Worm (Caenorhabditis elegans) whole organism, mixed stage, embryonic: Measurements from ENCODE around the gene tap-1.

ENCODE experiments used
- bed-3 ChIP-seq: fragments of 200-800 bp; sonication (Bioruptor generic); optimal IDR thresholded peaks from 3 replicates; lab custom pipeline; 2018; ENCODE audit warnings: mild to moderate bottlenecking, missing genetic modification characterization, moderate library complexity, missing compliant biosample characterization
- blmp-1 ChIP-seq: fragments of 150-350 bp; optimal IDR thresholded peaks from 2 replicates; lab custom pipeline; 2014; ENCODE audit warnings: missing biosample characterization, missing genetic modification characterization
- ceh-39 ChIP-seq: fragments of 150-350 bp; optimal IDR thresholded peaks from 2 replicates; lab custom pipeline; 2014; ENCODE audit warnings: missing biosample characterization, missing genetic modification characterization
- ceh-43 ChIP-seq: fragments of 200-800 bp; sonication (Bioruptor generic); optimal IDR thresholded peaks from 2 replicates; lab custom pipeline; 2018; ENCODE audit warnings: mild to moderate bottlenecking, missing genetic modification characterization, moderate library complexity, missing compliant biosample characterization
- ceh-83 ChIP-seq: fragments of 200-800 bp; sonication (Bioruptor generic); optimal IDR thresholded peaks from 2 replicates; lab custom pipeline; 2018; ENCODE audit warnings: mild to moderate bottlenecking, missing genetic modification characterization, missing compliant biosample characterization
- ces-1 ChIP-seq: fragments of 150-350 bp; optimal IDR thresholded peaks from 2 replicates; lab custom pipeline; 2014; ENCODE audit warnings: missing biosample characterization, missing genetic modification reagents, missing genetic modification characterization
- cnd-1 ChIP-seq: fragments of 200-800 bp; sonication (Bioruptor generic); optimal IDR thresholded peaks from 2 replicates; lab custom pipeline; 2018; ENCODE audit warnings: mild to moderate bottlenecking, missing genetic modification characterization, missing compliant biosample characterization
- drap-1 ChIP-seq: fragments of 200-800 bp; sonication (Bioruptor generic); optimal IDR thresholded peaks from 3 replicates; lab custom pipeline; 2018; ENCODE audit warnings: mild to moderate bottlenecking, missing genetic modification characterization, missing compliant biosample characterization
- elt-1 ChIP-seq: sonication (generic microtip); optimal IDR thresholded peaks from 2 replicates; lab custom pipeline; 2017; ENCODE audit warnings: missing genetic modification characterization, mild to moderate bottlenecking, missing compliant biosample characterization, antibody characterized with exemption, moderate library complexity, borderline replicate concordance; ENCODE audit not compliant: insufficient read depth
- elt-3 ChIP-seq: fragments of 150-350 bp; optimal IDR thresholded peaks from 2 replicates; lab custom pipeline; 2014; ENCODE audit warnings: missing biosample characterization, missing genetic modification characterization
- flh-1 ChIP-seq: fragments of 200-800 bp; sonication (Bioruptor generic); optimal IDR thresholded peaks from 2 replicates; lab custom pipeline; 2018; ENCODE audit warnings: mild to moderate bottlenecking, missing genetic modification characterization, moderate library complexity, missing compliant biosample characterization
- ham-2 ChIP-seq: fragments of 200-800 bp; sonication (Bioruptor generic); optimal IDR thresholded peaks from 2 replicates; lab custom pipeline; 2018; ENCODE audit warnings: mild to moderate bottlenecking, missing genetic modification characterization, missing compliant biosample characterization
- hlh-1 ChIP-seq: fragments of 150-350 bp; optimal IDR thresholded peaks from 2 replicates; lab custom pipeline; 2014; ENCODE audit warnings: missing biosample characterization, missing genetic modification reagents, missing genetic modification characterization
- lin-13 ChIP-seq: fragments of 150-350 bp; optimal IDR thresholded peaks from 2 replicates; lab custom pipeline; 2014; ENCODE audit warnings: missing biosample characterization, missing genetic modification characterization
- lsy-2 ChIP-seq: fragments of 150-350 bp; optimal IDR thresholded peaks from 2 replicates; lab custom pipeline; 2014; ENCODE audit warnings: missing biosample characterization, missing genetic modification characterization
- mab-5 ChIP-seq: fragments of 150-350 bp; optimal IDR thresholded peaks from 2 replicates; lab custom pipeline; 2014; ENCODE audit warnings: missing biosample characterization, missing genetic modification characterization
- mep-1 ChIP-seq: fragments of 150-350 bp; optimal IDR thresholded peaks from 2 replicates; lab custom pipeline; 2017; ENCODE audit warnings: missing biosample characterization, missing genetic modification reagents, missing genetic modification characterization, inconsistent platforms
- mls-2 ChIP-seq: sonication (generic microtip); optimal IDR thresholded peaks from 2 replicates; lab custom pipeline; 2016; ENCODE audit warnings: mild to moderate bottlenecking, missing genetic modification characterization, moderate library complexity, missing compliant biosample characterization
- nhr-12 ChIP-seq: fragments of 150-350 bp; optimal IDR thresholded peaks from 2 replicates; lab custom pipeline; 2014; ENCODE audit warnings: missing biosample characterization, missing genetic modification characterization
- nhr-2 ChIP-seq: fragments of 150-350 bp; optimal IDR thresholded peaks from 2 replicates; lab custom pipeline; 2014; ENCODE audit warnings: missing biosample characterization, missing genetic modification characterization
- nhr-237 ChIP-seq: fragments of 150-350 bp; optimal IDR thresholded peaks from 2 replicates; lab custom pipeline; 2014; ENCODE audit warnings: missing biosample characterization, missing genetic modification characterization
- nhr-28 ChIP-seq: fragments of 150-350 bp; optimal IDR thresholded peaks from 2 replicates; lab custom pipeline; 2014; ENCODE audit warnings: missing biosample characterization, missing genetic modification characterization
- nhr-76 ChIP-seq: sonication (generic microtip); optimal IDR thresholded peaks from 2 replicates; lab custom pipeline; 2017; ENCODE audit warnings: missing biosample characterization, missing genetic modification characterization
- pha-4 ChIP-seq: fragments of 150-350 bp; optimal IDR thresholded peaks from 2 replicates; lab custom pipeline; 2018; ENCODE audit warnings: missing biosample characterization, missing genetic modification reagents, missing genetic modification characterization
- sem-2 ChIP-seq: fragments of 200-800 bp; sonication (Bioruptor generic); optimal IDR thresholded peaks from 2 replicates; lab custom pipeline; 2018; ENCODE audit warnings: mild to moderate bottlenecking, missing genetic modification characterization, missing compliant biosample characterization
- snpc-4 ChIP-seq: fragments of 150-350 bp; optimal IDR thresholded peaks from 2 replicates; lab custom pipeline; 2014; ENCODE audit warnings: missing biosample characterization, missing genetic modification characterization
- sptf-1 ChIP-seq: sonication (generic microtip); optimal IDR thresholded peaks from 2 replicates; lab custom pipeline; 2017; ENCODE audit warnings: mild to moderate bottlenecking, missing genetic modification characterization, moderate library complexity, missing compliant biosample characterization
- tbx-8 ChIP-seq: fragments of 200-800 bp; sonication (Bioruptor generic); optimal IDR thresholded peaks from 2 replicates; lab custom pipeline; 2018; ENCODE audit warnings: mild to moderate bottlenecking, missing genetic modification characterization, moderate library complexity, missing compliant biosample characterization
- unc-120 ChIP-seq: sonication (generic microtip); optimal IDR thresholded peaks from 2 replicates; lab custom pipeline; 2017; ENCODE audit warnings: missing genetic modification characterization, missing compliant biosample characterization; ENCODE audit not compliant: poor library complexity, severe bottlenecking
- unc-39 ChIP-seq: fragments of 150-350 bp; optimal IDR thresholded peaks from 2 replicates; lab custom pipeline; 2014; ENCODE audit warnings: missing biosample characterization, missing genetic modification characterization
- zip-8 ChIP-seq: fragments of 150-350 bp; optimal IDR thresholded peaks from 2 replicates; lab custom pipeline; 2014; ENCODE audit warnings: missing biosample characterization, missing genetic modification characterization
- ztf-11 ChIP-seq: fragments of 150-350 bp; optimal IDR thresholded peaks from 2 replicates; lab custom pipeline; 2014; ENCODE audit warnings: missing biosample characterization, missing genetic modification characterization

The tap-1 gene

DNA sequence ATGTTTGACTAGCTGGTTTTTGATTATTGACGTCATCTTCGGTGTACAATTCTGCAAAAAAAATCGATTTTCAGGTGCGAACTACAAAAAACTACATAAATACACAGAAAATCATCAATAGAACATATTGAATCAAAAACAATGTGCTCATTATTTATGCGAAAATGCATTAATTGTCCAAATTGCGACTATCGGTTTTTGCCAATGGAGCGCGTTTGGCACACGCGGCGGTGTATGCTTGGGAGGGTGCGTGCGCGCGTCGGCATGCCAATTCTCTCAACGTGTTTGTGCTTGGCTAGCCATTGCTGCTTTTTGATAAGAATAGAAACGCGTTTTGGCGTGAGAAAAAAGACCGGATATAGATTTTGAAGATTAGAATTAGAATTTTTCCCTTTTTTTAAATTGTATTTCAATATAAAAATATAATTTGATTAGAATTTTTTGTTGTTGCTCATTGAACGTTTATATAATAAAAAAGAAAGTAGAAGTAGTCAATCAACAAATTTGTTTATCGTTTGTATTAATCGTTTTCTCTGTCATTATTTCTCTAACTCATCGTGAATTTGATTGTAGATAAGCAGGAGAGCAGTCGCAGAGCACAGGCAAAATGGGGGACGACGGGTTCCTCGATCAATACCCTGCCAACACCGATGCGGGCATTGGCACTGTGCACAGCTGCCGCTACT is at the start of gene tap-1, which contains the start of gene C44H4.4:
Gene tap-1 (plus strand): TSS at position 574 of the 686 bp plus-strand sequence.
Gene C44H4.4 (minus strand): TSS at position 51 of the 686 bp plus-strand sequence.
- TF ChIP-seq ceh-39 (tag; lab: Kevin White, UChicago) (peak; percentile 65), ces-1 (GFP tag; lab: Kevin White, UChicago) (peak; percentile 65), nhr-237 (tag; lab: Kevin White, UChicago) (no peak), unc-120 (no peak), mep-1 (tag; lab: Kevin White, UChicago) (peak; percentile 66), ham-2 (GFP tag; lab: Kevin White, UChicago) (peak; percentile 17)

ce11 chrX:14541992-14542391 is 47.4 kb upstream of the tap-1 start, which contains the start of gene fbxa-81:
TSS of gene fbxa-81 (minus strand) at chrX:14542092.
- TF ChIP-seq nhr-12, result no peak
- no peak for TF ChIP-seq flh-1 (GFP tag; lab: Kevin White, UChicago)
- no peak for TF ChIP-seq blmp-1 (tag; lab: Kevin White, UChicago)
- no peak for TF ChIP-seq drap-1
- no peak for TF ChIP-seq unc-120
- no peak for TF ChIP-seq nhr-237 (tag; lab: Kevin White, UChicago)
- TF ChIP-seq unc-39 (tag; lab: Kevin White, UChicago), result no peak

- no peak for TF ChIP-seq ces-1 (GFP tag; lab: Kevin White, UChicago)
- TF ChIP-seq pha-4, result no peak
- no peak for TF ChIP-seq elt-3 (tag; lab: Kevin White, UChicago)
- TF ChIP-seq mls-2 (tag; lab: Kevin White, UChicago), result no peak
- TF ChIP-seq blmp-1 (tag; lab: Kevin White, UChicago), result no peak
- TF ChIP-seq sptf-1 (tag; lab: Kevin White, UChicago), result no peak
- no peak for TF ChIP-seq ztf-11 (tag; lab: Kevin White, UChicago)
- no peak for TF ChIP-seq snpc-4 (tag; lab: Kevin White, UChicago)
- no peak for TF ChIP-seq nhr-76 (tag; lab: Kevin White, UChicago)
- TF ChIP-seq unc-39 (tag; lab: Kevin White, UChicago), result no peak
- TF ChIP-seq nhr-28, result no peak
- TF ChIP-seq mab-5 (tag; lab: Kevin White, UChicago), result no peak
- TF ChIP-seq cnd-1 (tag; lab: Kevin White, UChicago), result no peak
- TF ChIP-seq ceh-83 (GFP tag; lab: Kevin White, UChicago), result no peak
- TF ChIP-seq nhr-237 (tag; lab: Kevin White, UChicago), result no peak
- no peak for TF ChIP-seq sem-2 (GFP tag; lab: Kevin White, UChicago)
- TF ChIP-seq lsy-2 (tag; lab: Kevin White, UChicago), result no peak
- no peak for TF ChIP-seq nhr-2 (tag; lab: Kevin White, UChicago)
Measured at ce11 chrX:14543224-14543623, 46.2 kb upstream of the tap-1 start, which contains the start of gene T24C2.3. TSS of gene T24C2.3 (plus strand) at chrX:14543524.

DNA sequence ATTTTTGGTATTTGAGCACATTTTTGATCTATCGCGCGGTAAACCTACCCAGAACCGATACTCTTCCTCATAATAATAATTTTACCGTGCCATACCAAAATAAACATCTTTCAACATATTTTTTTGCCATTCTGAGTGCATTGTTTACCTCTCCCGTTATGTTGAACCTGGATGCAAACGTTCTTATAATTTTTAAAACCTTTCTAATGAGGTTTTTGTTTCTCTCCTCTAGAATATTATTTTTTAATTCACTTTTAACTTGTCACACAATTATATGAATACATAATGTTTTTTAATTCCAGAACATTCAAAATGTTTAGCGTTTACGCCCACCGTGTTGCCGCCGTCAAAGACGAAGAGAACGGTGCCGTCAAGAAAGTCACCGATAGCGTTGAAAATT is 43.9 kb upstream of the tap-1 start, which contains the start of gene enri-2:
Gene enri-2 (plus strand): TSS at position 301 of the 400 bp plus-strand sequence.
- TF ChIP-seq pha-4 (no peak), lin-13 (tag; lab: Kevin White, UChicago) (no peak), blmp-1 (tag; lab: Kevin White, UChicago) (no peak), ces-1 (GFP tag; lab: Kevin White, UChicago) (no peak), zip-8 (tag; lab: Kevin White, UChicago) (no peak), ceh-83 (GFP tag; lab: Kevin White, UChicago) (no peak), ceh-43 (GFP tag; lab: Kevin White, UChicago) (no peak), lsy-2 (tag; lab: Kevin White, UChicago) (no peak), ztf-11 (tag; lab: Kevin White, UChicago) (no peak), tbx-8 (no peak), sem-2 (GFP tag; lab: Kevin White, UChicago) (no peak), hlh-1 (tag; lab: Kevin White, UChicago) (no peak), ham-2 (GFP tag; lab: Kevin White, UChicago) (no peak), bed-3 (GFP tag; lab: Kevin White, UChicago) (no peak), elt-1 (tag; lab: Kevin White, UChicago) (no peak), nhr-12 (no peak)
